Worm (Caenorhabditis elegans): ENCODE data around the gene hlh-34.

Gene hlh-34

ce11 chrV:13681445-13681844 lies 25.8 kb downstream of the hlh-34 start:
- TF ChIP-seq ctbp-1 (GFP tag; IDR thresholded peaks at IDR 0.05): 0 out of 2 replicates have a peak, but pooled peaks have one; percentile 10
- peak; percentile 53 for TF ChIP-seq fkh-10 (GFP tag; optimal IDR thresholded peaks at IDR 0.05)
- no peak for TF ChIP-seq F37D6.2 (tag; optimal IDR thresholded peaks at IDR 0.05)
- TF ChIP-seq nhr-102 (tag; optimal IDR thresholded peaks at IDR 0.05): no peak
- TF ChIP-seq D1046.2 (GFP tag; IDR thresholded peaks at IDR 0.05): no peak
- no peak for TF ChIP-seq madf-5 (GFP tag; IDR thresholded peaks at IDR 0.05)
- TF ChIP-seq ces-1 (GFP tag; optimal IDR thresholded peaks at IDR 0.05): peak; percentile 54
- TF ChIP-seq dmd-8 (GFP tag; IDR thresholded peaks at IDR 0.05): no peak
- TF ChIP-seq Y105C5A.15 (GFP tag; IDR thresholded peaks at IDR 0.05): no peak
- TF ChIP-seq mdt-29 (GFP tag; IDR thresholded peaks at IDR 0.05): no peak
- TF ChIP-seq F26F4.8 (GFP tag; conservative IDR thresholded peaks at IDR 0.05): no peak
- no peak for TF ChIP-seq ceh-62 (tag; optimal IDR thresholded peaks at IDR 0.05)
- TF ChIP-seq lin-39 (tag; optimal IDR thresholded peaks at IDR 0.05): no peak
- TF ChIP-seq ZK546.5 (tag; optimal IDR thresholded peaks at IDR 0.05): no peak
- TF ChIP-seq ceh-82 (tag; optimal IDR thresholded peaks at IDR 0.05): no peak
- TF ChIP-seq ztf-11 (tag; optimal IDR thresholded peaks at IDR 0.05): no peak
- no peak for TF ChIP-seq egl-27 (tag; optimal IDR thresholded peaks at IDR 0.05)
- TF ChIP-seq ama-1 (optimal IDR thresholded peaks at IDR 0.05): no peak
- TF ChIP-seq lsy-2 (tag; optimal IDR thresholded peaks at IDR 0.05): no peak
- TF ChIP-seq Y48G9A.11 (GFP tag; IDR thresholded peaks at IDR 0.05): no peak
- TF ChIP-seq dmd-9 (GFP tag; IDR thresholded peaks at IDR 0.05): no peak
- TF ChIP-seq lin-38 (GFP tag; IDR thresholded peaks at IDR 0.05): 0 out of 2 replicates have a peak, but pooled peaks have one; percentile 23

- no peak for TF ChIP-seq mes-2 (tag; optimal IDR thresholded peaks at IDR 0.05; ENCODE audit: poor library complexity, severe bottlenecking)
- no peak for TF ChIP-seq daf-8 (GFP tag; IDR thresholded peaks at IDR 0.05)
- TF ChIP-seq daf-19 (GFP tag; conservative IDR thresholded peaks at IDR 0.05): no peak
- TF ChIP-seq unc-62 (GFP tag; optimal IDR thresholded peaks at IDR 0.05 in 1 of 2): no peak
- no peak for TF ChIP-seq unc-62 (tag; optimal IDR thresholded peaks at IDR 0.05)
- TF ChIP-seq zip-11 (GFP tag; IDR thresholded peaks at IDR 0.05): no peak
- no peak for TF ChIP-seq ZK546.5 (tag; optimal IDR thresholded peaks at IDR 0.05)
- TF ChIP-seq aha-1 (tag): peak; percentile 96
Measured at ce11 chrV:13679859-13680258, 27.3 kb downstream of the hlh-34 start.

ce11 chrV:13678542-13678941 lies 28.7 kb downstream of the hlh-34 start, which contains the start of the genes tag-65 and ccz-1:
Gene tag-65, minus strand, starts transcription at chrV:13678587.
Gene ccz-1, plus strand, starts transcription at chrV:13678875.
- TF ChIP-seq php-3 (GFP tag; IDR thresholded peaks at IDR 0.05) (no peak), mes-2 (tag; optimal IDR thresholded peaks at IDR 0.05; ENCODE audit: poor library complexity, severe bottlenecking) (peak; percentile 90), hmg-1.1 (GFP tag; IDR thresholded peaks at IDR 0.05) (peak; percentile 77; the same call in 1 of the 2 replicates), nhr-48 (tag; optimal IDR thresholded peaks at IDR 0.05) (peak; percentile 76), unc-130 (GFP tag; optimal IDR thresholded peaks at IDR 0.05) (peak; percentile 62), mdl-1 (tag; optimal IDR thresholded peaks at IDR 0.05) (peak in 1 of 2 experiments; percentile 27), spr-1 (tag; optimal IDR thresholded peaks at IDR 0.05) (peak; percentile 54), mep-1 (tag; optimal IDR thresholded peaks at IDR 0.05) (peak; percentile 91), F10B5.3 (tag; optimal IDR thresholded peaks at IDR 0.05) (peak; percentile 66), mdt-29 (GFP tag; IDR thresholded peaks at IDR 0.05) (no peak), duxl-1 (tag; optimal IDR thresholded peaks at IDR 0.05; ENCODE audit: poor library complexity) (peak; percentile 75), Y48G9A.11 (GFP tag; IDR thresholded peaks at IDR 0.05) (0 out of 2 replicates have a peak, but pooled peaks have one; percentile 49), pha-4 (GFP tag; IDR thresholded peaks at IDR 0.05) (peak; percentile 71), pha-4 (tag; optimal IDR thresholded peaks at IDR 0.05) (no peak), nhr-6 (tag; optimal IDR thresholded peaks at IDR 0.05) (peak; percentile 94), hlh-11 (tag; optimal IDR thresholded peaks at IDR 0.05) (peak; percentile 73), nhr-28 (tag; optimal IDR thresholded peaks at IDR 0.05) (peak; percentile 49), mxl-3 (GFP tag; optimal IDR thresholded peaks at IDR 0.05) (no peak), spr-3 (GFP tag; optimal IDR thresholded peaks at IDR 0.05) (peak; percentile 39), ZK546.5 (tag; optimal IDR thresholded peaks at IDR 0.05) (no peak), F26F4.8 (GFP tag; conservative IDR thresholded peaks at IDR 0.05) (no peak), aha-1 (tag) (peak; percentile 83), nhr-102 (tag; optimal IDR thresholded peaks at IDR 0.05) (peak; percentile 85), dve-1 (tag; optimal IDR thresholded peaks at IDR 0.05; ENCODE audit: insufficient read depth) (peak; percentile 92), lin-38 (GFP tag; IDR thresholded peaks at IDR 0.05) (peak; percentile 90), unc-62 (GFP tag; optimal IDR thresholded peaks at IDR 0.05 in 1 of 2) (no peak), unc-62 (tag; optimal IDR thresholded peaks at IDR 0.05) (no peak), T26A8.4 (GFP tag; IDR thresholded peaks at IDR 0.05) (peak; percentile 87), snpc-1.2 (GFP tag; IDR thresholded peaks at IDR 0.05) (peak; percentile 54; the same call in 1 of the 2 replicates)
